Worm (Caenorhabditis elegans) whole organism, young adult: ENCODE results near the gene pals-20.

Source experiments
- B0035.1 ChIP-seq: sonication (generic microtip); optimal IDR thresholded peaks from 2 replicates; lab custom pipeline; 2016; ENCODE audit warnings: missing genetic modification characterization, mild to moderate bottlenecking, missing compliant biosample characterization, missing genotype, missing genetic modification reagents
- F37B4.10 ChIP-seq: fragments of 200-800 bp; sonication (Bioruptor generic); IDR thresholded peaks from 2 replicates; pipeline ENCODE4 v1.3.6; 2022; ENCODE audit warnings: missing genetic modification characterization, missing compliant biosample characterization
- F39B2.1 ChIP-seq: fragments of 200-800 bp; sonication (Bioruptor generic); IDR thresholded peaks from 2 replicates; pipeline ENCODE4 v1.3.6; 2022; ENCODE audit warnings: missing genetic modification reagents, missing genetic modification characterization, missing compliant biosample characterization
- F49E8.2 ChIP-seq: sonication (generic microtip); optimal IDR thresholded peaks from 3 replicates; lab custom pipeline; 2017; ENCODE audit warnings: missing genetic modification characterization, mild to moderate bottlenecking, missing compliant biosample characterization, antibody characterized with exemption, moderate library complexity; ENCODE audit not compliant: insufficient read depth
- F55B11.4 ChIP-seq: sonication (generic microtip); optimal IDR thresholded peaks from 2 replicates; lab custom pipeline; 2016; ENCODE audit warnings: missing compliant biosample characterization, missing genetic modification characterization, borderline replicate concordance; ENCODE audit not compliant: insufficient read depth
- K11D2.4 ChIP-seq: fragments of 200-800 bp; sonication (Bioruptor generic); IDR thresholded peaks from 2 replicates; pipeline ENCODE4 v1.3.6; 2022; ENCODE audit warnings: missing genetic modification reagents, missing genetic modification characterization, missing compliant biosample characterization
- T07F8.4 ChIP-seq: sonication (generic microtip); optimal IDR thresholded peaks from 2 replicates; lab custom pipeline; 2016; ENCODE audit warnings: mild to moderate bottlenecking, missing genetic modification characterization, moderate library complexity, missing compliant biosample characterization
- Y79H2A.3 ChIP-seq: fragments of 200-800 bp; sonication (Bioruptor generic); conservative IDR thresholded peaks from 2 replicates; pipeline ENCODE4 v1.3.6; 2022; ENCODE audit warnings: missing genetic modification reagents, missing genetic modification characterization, missing compliant biosample characterization
- akir-1 ChIP-seq: fragments of 200-800 bp; sonication (Bioruptor generic); optimal IDR thresholded peaks from 2 replicates; lab custom pipeline; 2018; ENCODE audit warnings: mild to moderate bottlenecking, missing genetic modification characterization, moderate library complexity, missing compliant biosample characterization
- aptf-2 ChIP-seq: fragments of 200-800 bp; sonication (Bioruptor generic); conservative IDR thresholded peaks from 2 replicates; pipeline ENCODE4 v1.3.6; 2022; ENCODE audit warnings: missing genetic modification reagents, missing genetic modification characterization, missing compliant biosample characterization
- athp-1 ChIP-seq: sonication (generic microtip); optimal IDR thresholded peaks from 2 replicates; lab custom pipeline; 2017; ENCODE audit warnings: mild to moderate bottlenecking, missing genetic modification characterization, missing compliant biosample characterization
- bed-2 ChIP-seq: fragments of 200-800 bp; sonication (Bioruptor generic); IDR thresholded peaks from 2 replicates; pipeline ENCODE4 v1.3.6; 2022; ENCODE audit warnings: missing genetic modification reagents, missing genetic modification characterization, missing compliant biosample characterization
- ceh-40 ChIP-seq: fragments of 200-800 bp; sonication (Bioruptor generic); IDR thresholded peaks from 2 replicates; pipeline ENCODE4 v1.3.6; 2022; ENCODE audit warnings: missing genetic modification characterization, missing compliant biosample characterization
- ceh-79 ChIP-seq: sonication (generic microtip); optimal IDR thresholded peaks from 2 replicates; lab custom pipeline; 2017; ENCODE audit warnings: mild to moderate bottlenecking, missing genetic modification characterization, missing compliant biosample characterization
- chd-7 ChIP-seq: sonication (generic microtip); optimal IDR thresholded peaks from 2 replicates; lab custom pipeline; 2016; ENCODE audit warnings: mild to moderate bottlenecking, missing genetic modification characterization, moderate library complexity, missing compliant biosample characterization
- dox-1 ChIP-seq: fragments of 200-800 bp; sonication (Bioruptor generic); IDR thresholded peaks from 2 replicates; pipeline ENCODE4 v1.3.6; 2022; ENCODE audit warnings: missing genetic modification reagents, missing genetic modification characterization, missing compliant biosample characterization
- dpl-1 ChIP-seq: fragments of 150-350 bp; optimal IDR thresholded peaks from 2 replicates; lab custom pipeline; 2014; ENCODE audit warnings: missing biosample characterization, missing genetic modification reagents, missing genetic modification characterization
- egl-44 ChIP-seq: fragments of 200-800 bp; sonication (Bioruptor generic); IDR thresholded peaks from 2 replicates; pipeline ENCODE4 v1.3.6; 2022; ENCODE audit warnings: missing genetic modification reagents, missing genetic modification characterization, missing compliant biosample characterization
- him-1 ChIP-seq: sonication (generic microtip); optimal IDR thresholded peaks from 2 replicates; lab custom pipeline; 2016; ENCODE audit warnings: missing genotype, missing genetic modification reagents, missing genetic modification characterization, missing compliant biosample characterization
- hlh-12 ChIP-seq: sonication (generic microtip); optimal IDR thresholded peaks from 2 replicates; lab custom pipeline; 2016; ENCODE audit warnings: missing genetic modification characterization, missing compliant biosample characterization
- hlh-26 ChIP-seq: fragments of 200-800 bp; sonication (Bioruptor generic); conservative IDR thresholded peaks from 2 replicates; pipeline ENCODE4 v1.3.6; 2022; ENCODE audit warnings: missing genetic modification reagents, missing genetic modification characterization, missing compliant biosample characterization
- hmg-20 ChIP-seq: fragments of 200-800 bp; sonication (Bioruptor generic); IDR thresholded peaks from 2 replicates; pipeline ENCODE4 v1.3.6; 2022; ENCODE audit warnings: missing genetic modification reagents, missing genetic modification characterization, missing compliant biosample characterization
- madf-10 ChIP-seq: sonication (generic microtip); optimal IDR thresholded peaks from 2 replicates; lab custom pipeline; 2016; ENCODE audit warnings: mild to moderate bottlenecking, missing genetic modification characterization, missing compliant biosample characterization
- mel-28 ChIP-seq: sonication (generic microtip); optimal IDR thresholded peaks from 2 replicates; lab custom pipeline; 2016; ENCODE audit warnings: borderline replicate concordance, mild to moderate bottlenecking, missing genetic modification characterization, missing compliant biosample characterization
- nfya-2 ChIP-seq: fragments of 200-800 bp; sonication (Bioruptor generic); IDR thresholded peaks from 2 replicates; pipeline ENCODE4 v1.3.6; 2022; ENCODE audit warnings: missing genetic modification reagents, missing genetic modification characterization, missing compliant biosample characterization
- nfyb-1 ChIP-seq: fragments of 200-800 bp; sonication (Bioruptor generic); IDR thresholded peaks from 2 replicates; pipeline ENCODE4 v1.3.6; 2022; ENCODE audit warnings: missing genetic modification reagents, missing genetic modification characterization, missing compliant biosample characterization
- nhr-27 ChIP-seq: fragments of 200-800 bp; sonication (Bioruptor generic); optimal IDR thresholded peaks from 2 replicates; lab custom pipeline; 2018; ENCODE audit warnings: mild to moderate bottlenecking, missing genetic modification characterization, moderate library complexity, missing compliant biosample characterization
- nhr-80 ChIP-seq: sonication (generic microtip); optimal IDR thresholded peaks from 2 replicates; lab custom pipeline; 2016; ENCODE audit warnings: missing genetic modification characterization, missing compliant biosample characterization
- pha-4 ChIP-seq: fragments of 150-350 bp; sonication (generic microtip); optimal IDR thresholded peaks from 2 replicates; lab custom pipeline; 2014; ENCODE audit warnings: missing biosample characterization, missing genetic modification reagents, missing genetic modification characterization
- repo-1 ChIP-seq: sonication (generic microtip); optimal IDR thresholded peaks from 2 replicates; lab custom pipeline; 2017; ENCODE audit warnings: mild to moderate bottlenecking, missing genetic modification characterization, missing compliant biosample characterization
- sea-2 ChIP-seq: fragments of 200-800 bp; sonication (Bioruptor generic); IDR thresholded peaks from 2 replicates; pipeline ENCODE4 v1.3.6; 2022; ENCODE audit warnings: missing genetic modification characterization, missing compliant biosample characterization
- snpc-4 ChIP-seq, 5 experiments: fragments of 150-350 bp in 1 of 5; sonication (generic microtip) in 4 of 5; optimal IDR thresholded peaks; 2 replicates each; lab custom pipeline; 2014 to 2018; ENCODE audit warnings: missing genetic modification characterization in 5 of 5, missing biosample characterization in 3 of 5, antibody characterized with exemption in 2 of 5, mild to moderate bottlenecking in 2 of 5, missing compliant biosample characterization in 2 of 5, missing genotype in 2 of 5, moderate library complexity in 2 of 5, missing genetic modification reagents in 1 of 5
- somi-1 ChIP-seq: fragments of 200-800 bp; sonication (Bioruptor generic); optimal IDR thresholded peaks from 2 replicates; lab custom pipeline; 2018; ENCODE audit warnings: mild to moderate bottlenecking, missing genetic modification characterization, missing compliant biosample characterization
- unc-130 ChIP-seq: sonication (generic microtip); optimal IDR thresholded peaks from 2 replicates; lab custom pipeline; 2016; ENCODE audit warnings: missing genetic modification reagents, missing genetic modification characterization, missing compliant biosample characterization
- zfh-2 ChIP-seq: fragments of 200-800 bp; sonication (Bioruptor generic); conservative IDR thresholded peaks from 2 replicates; pipeline ENCODE4 v1.3.6; 2022; ENCODE audit warnings: missing genetic modification reagents, missing genetic modification characterization, missing compliant biosample characterization
- ztf-18 ChIP-seq: sonication (generic microtip); optimal IDR thresholded peaks from 2 replicates; lab custom pipeline; 2016; ENCODE audit warnings: missing genotype, mild to moderate bottlenecking, missing genetic modification characterization, missing compliant biosample characterization
- ztf-25 ChIP-seq: fragments of 200-800 bp; sonication (Bioruptor generic); IDR thresholded peaks from 2 replicates; pipeline ENCODE4 v1.3.6; 2022; ENCODE audit warnings: missing genetic modification reagents, missing genetic modification characterization, missing compliant biosample characterization
- ztf-26 ChIP-seq: sonication (generic microtip); optimal IDR thresholded peaks from 2 replicates; lab custom pipeline; 2017; ENCODE audit warnings: missing genetic modification characterization, missing compliant biosample characterization
- ztf-6 ChIP-seq: fragments of 200-800 bp; sonication (Bioruptor generic); IDR thresholded peaks from 2 replicates; pipeline ENCODE4 v1.3.6; 2022; ENCODE audit warnings: missing genetic modification reagents, missing genetic modification characterization, missing compliant biosample characterization

Gene pals-20

ce11 chrIII:1391752-1392151, 3.6 kb upstream of the pals-20 start, which contains the start of gene pals-17:
Gene pals-17 (minus strand): TSS chrIII:1391852.
- TF ChIP-seq hmg-20 (GFP tag; lab: Robert Waterston, UW) (no peak), pha-4 (tag; lab: Kevin White, UChicago) (no peak), nfya-2 (GFP tag; lab: Robert Waterston, UW) (no peak), K11D2.4 (no peak), repo-1 (tag; lab: Kevin White, UChicago) (no peak), athp-1 (tag; lab: Kevin White, UChicago) (no peak), ztf-26 (tag; lab: Kevin White, UChicago) (no peak), ztf-18 (no peak), ztf-25 (GFP tag; lab: Robert Waterston, UW) (no peak), hlh-26 (no peak), unc-130 (GFP tag; lab: Kevin White, UChicago) (no peak), him-1 (tag; lab: Kevin White, UChicago) (no peak), F55B11.4 (tag; lab: Kevin White, UChicago) (no peak), B0035.1 (tag; lab: Kevin White, UChicago) (no peak), dox-1 (GFP tag; lab: Robert Waterston, UW) (no peak), ceh-79 (tag; lab: Kevin White, UChicago) (no peak), sea-2 (GFP tag; lab: Robert Waterston, UW) (no peak), nfyb-1 (GFP tag; lab: Robert Waterston, UW) (no peak), F49E8.2 (tag; lab: Kevin White, UChicago) (no peak)

- TF ChIP-seq snpc-4 (GFP tag; optimal IDR thresholded peaks at IDR 0.05; lab: Kevin White, UChicago) (no peak), snpc-4 (tag; optimal IDR thresholded peaks at IDR 0.05; lab: Kevin White, UChicago) (no peak), nhr-80 (tag; lab: Kevin White, UChicago) (peak; percentile 78)
Measured at ce11 chrIII:1389988-1390387, 1.9 kb upstream of the pals-20 start.

- TF ChIP-seq zfh-2 (GFP tag; lab: Robert Waterston, UW), result no peak
- no peak for TF ChIP-seq bed-2
- TF ChIP-seq akir-1 (GFP tag; lab: Kevin White, UChicago), result no peak
- no peak for TF ChIP-seq ceh-40
- TF ChIP-seq F39B2.1 (GFP tag; lab: Robert Waterston, UW), result no peak
- TF ChIP-seq nhr-80 (tag; lab: Kevin White, UChicago), result peak; percentile 20
- TF ChIP-seq dpl-1 (GFP tag; lab: Kevin White, UChicago), result no peak
Measured at ce11 chrIII:1384694-1385093, 3.4 kb downstream of the pals-20 start.

ce11 chrIII:1384092-1384491, 4.0 kb downstream of the pals-20 start, which contains the start of the genes fbxa-138 and Y82E9BR.5:
Gene fbxa-138 (minus strand): TSS chrIII:1384252.
Gene Y82E9BR.5 (plus strand): TSS chrIII:1384370.
- TF ChIP-seq somi-1 (no peak), mel-28 (no peak), bed-2 (no peak), nhr-80 (tag; lab: Kevin White, UChicago) (peak; percentile 72), egl-44 (GFP tag; lab: Robert Waterston, UW) (no peak), madf-10 (tag; lab: Kevin White, UChicago) (no peak)

- TF ChIP-seq ztf-6 (GFP tag; lab: Robert Waterston, UW) (no peak), him-1 (tag; lab: Kevin White, UChicago) (no peak), ceh-79 (tag; lab: Kevin White, UChicago) (no peak), Y79H2A.3 (no peak), B0035.1 (tag; lab: Kevin White, UChicago) (no peak), nfya-2 (GFP tag; lab: Robert Waterston, UW) (no peak), chd-7 (tag; lab: Kevin White, UChicago) (no peak), hlh-12 (tag; lab: Kevin White, UChicago) (no peak), aptf-2 (GFP tag; lab: Robert Waterston, UW) (no peak), nhr-27 (no peak), T07F8.4 (tag; lab: Kevin White, UChicago) (no peak), F37B4.10 (no peak)
- TF ChIP-seq, all 124 proteins: peak for 0
Measured at ce11 chrIII:1383483-1383882, 4.6 kb downstream of the pals-20 start.
